Worm (Caenorhabditis elegans): ENCODE data around the gene srt-29.

ce11 chrV:2750006-2750405 lies 31.1 kb upstream of the srt-29 start, which contains the start of gene srx-24:
- TF ChIP-seq hnd-1 (tag; optimal IDR thresholded peaks at IDR 0.05) (no peak), ama-1 (optimal IDR thresholded peaks at IDR 0.05) (no peak), tbx-37 (GFP tag; conservative IDR thresholded peaks at IDR 0.05) (no peak), flt-1 (GFP tag; IDR thresholded peaks at IDR 0.05) (no peak)

Data from whole organism, early embryonic.